Worm (Caenorhabditis elegans) whole organism, L3 larva: ENCODE data around the gene C14A6.13.
A peak's percentile ranks its signal among the peaks of the same experiment; 100 is the strongest.

Source experiments
- R02D3.7 ChIP-seq: fragments of 150-350 bp; optimal IDR thresholded peaks from 2 replicates; lab custom pipeline; 2014; ENCODE audit warnings: missing biosample characterization, missing genetic modification characterization
- ZK546.5 ChIP-seq: sonication (generic microtip); optimal IDR thresholded peaks from 2 replicates; lab custom pipeline; 2017; ENCODE audit warnings: missing biosample characterization, missing genetic modification characterization
- aly-2 ChIP-seq: fragments of 150-350 bp; optimal IDR thresholded peaks from 2 replicates; lab custom pipeline; 2014; ENCODE audit warnings: missing biosample characterization, missing genetic modification characterization
- ama-1 ChIP-seq: fragments of 150-350 bp; optimal IDR thresholded peaks from 2 replicates; lab custom pipeline; 2018
- ceh-16 ChIP-seq: sonication (generic microtip); optimal IDR thresholded peaks from 2 replicates; lab custom pipeline; 2017; ENCODE audit warnings: missing biosample characterization, missing genetic modification characterization
- ceh-28 ChIP-seq: fragments of 150-350 bp; optimal IDR thresholded peaks from 2 replicates; lab custom pipeline; 2014; ENCODE audit warnings: missing biosample characterization, missing genetic modification reagents, missing genetic modification characterization
- ceh-9 ChIP-seq: sonication (generic microtip); optimal IDR thresholded peaks from 2 replicates; lab custom pipeline; 2018; ENCODE audit warnings: missing biosample characterization, missing genetic modification characterization
- elt-1 ChIP-seq: fragments of 150-350 bp; optimal IDR thresholded peaks from 2 replicates; lab custom pipeline; 2014; ENCODE audit warnings: missing biosample characterization, missing genetic modification characterization
- elt-2 ChIP-seq: sonication (generic microtip); optimal IDR thresholded peaks from 2 replicates; lab custom pipeline; 2016; ENCODE audit warnings: missing genetic modification reagents, mild to moderate bottlenecking, missing genetic modification characterization, missing compliant biosample characterization
- elt-3 ChIP-seq, 3 experiments: fragments of 150-350 bp in 1 of 3; sonication (generic microtip) in 2 of 3; optimal IDR thresholded peaks; 2 replicates in 2 of 3; 4 replicates in 1 of 3; lab custom pipeline; 2014 to 2017; ENCODE audit warnings: missing biosample characterization in 3 of 3, missing genetic modification characterization in 3 of 3
- eor-1 ChIP-seq, 2 experiments: fragments of 150-350 bp; optimal IDR thresholded peaks; 2 replicates each; lab custom pipeline; 2014 to 2018; ENCODE audit warnings: missing biosample characterization in 2 of 2, missing genetic modification characterization in 2 of 2
- fkh-10 ChIP-seq: sonication (generic microtip); optimal IDR thresholded peaks from 2 replicates; lab custom pipeline; 2017; ENCODE audit warnings: missing biosample characterization, missing genetic modification reagents, missing genetic modification characterization
- fkh-2 ChIP-seq: fragments of 150-350 bp; optimal IDR thresholded peaks from 2 replicates; lab custom pipeline; 2014; ENCODE audit warnings: missing biosample characterization, missing genetic modification reagents, missing genetic modification characterization
- jun-1 ChIP-seq: fragments of 150-350 bp; optimal IDR thresholded peaks from 2 replicates; lab custom pipeline; 2014; ENCODE audit warnings: missing biosample characterization, missing genetic modification reagents, missing genetic modification characterization
- lin-15B ChIP-seq: fragments of 150-350 bp; optimal IDR thresholded peaks from 2 replicates; lab custom pipeline; 2014; ENCODE audit warnings: missing biosample characterization, missing genetic modification characterization
- lin-39 ChIP-seq: fragments of 150-350 bp; optimal IDR thresholded peaks from 2 replicates; lab custom pipeline; 2018; ENCODE audit warnings: missing biosample characterization, missing genetic modification reagents, missing genetic modification characterization
- lsy-12 ChIP-seq: sonication (generic microtip); optimal IDR thresholded peaks from 2 replicates; lab custom pipeline; 2016; ENCODE audit warnings: mild to moderate bottlenecking, missing genetic modification characterization, missing compliant biosample characterization
- nfya-1 ChIP-seq: sonication (generic microtip); optimal IDR thresholded peaks from 2 replicates; lab custom pipeline; 2017; ENCODE audit warnings: missing genetic modification characterization, mild to moderate bottlenecking, missing compliant biosample characterization, antibody characterized with exemption, moderate library complexity; ENCODE audit not compliant: insufficient read depth
- nhr-11 ChIP-seq: fragments of 150-350 bp; optimal IDR thresholded peaks from 2 replicates; lab custom pipeline; 2014; ENCODE audit warnings: missing biosample characterization, missing genetic modification characterization
- nhr-12 ChIP-seq: fragments of 150-350 bp; optimal IDR thresholded peaks from 2 replicates; lab custom pipeline; 2014; ENCODE audit warnings: missing biosample characterization, missing genetic modification characterization
- nhr-237 ChIP-seq: fragments of 150-350 bp; optimal IDR thresholded peaks from 2 replicates; lab custom pipeline; 2014; ENCODE audit warnings: missing biosample characterization, missing genetic modification characterization
- nhr-25 ChIP-seq: sonication (generic microtip); optimal IDR thresholded peaks from 2 replicates; lab custom pipeline; 2017; ENCODE audit warnings: missing biosample characterization, missing genetic modification characterization
- nhr-28 ChIP-seq: fragments of 150-350 bp; optimal IDR thresholded peaks from 2 replicates; lab custom pipeline; 2014; ENCODE audit warnings: missing biosample characterization, missing genetic modification characterization
- nhr-43 ChIP-seq: sonication (generic microtip); optimal IDR thresholded peaks from 2 replicates; lab custom pipeline; 2016; ENCODE audit warnings: mild to moderate bottlenecking, missing genetic modification characterization, missing compliant biosample characterization; ENCODE audit not compliant: poor library complexity, severe bottlenecking
- nhr-67 ChIP-seq: fragments of 150-350 bp; optimal IDR thresholded peaks from 2 replicates; lab custom pipeline; 2014; ENCODE audit warnings: missing biosample characterization, missing genetic modification characterization
- nhr-76 ChIP-seq: fragments of 150-350 bp; sonication (generic microtip); optimal IDR thresholded peaks from 5 replicates; lab custom pipeline; 2014; ENCODE audit warnings: missing biosample characterization, missing genetic modification characterization
- pha-4 ChIP-seq: fragments of 150-350 bp; optimal IDR thresholded peaks from 2 replicates; lab custom pipeline; 2014; ENCODE audit warnings: missing biosample characterization, missing genetic modification reagents, missing genetic modification characterization
- pqm-1 ChIP-seq: fragments of 150-350 bp; optimal IDR thresholded peaks from 2 replicates; lab custom pipeline; 2017; ENCODE audit warnings: missing biosample characterization, missing genetic modification characterization, inconsistent platforms
- sea-2 ChIP-seq: fragments of 150-350 bp; sonication (generic microtip); optimal IDR thresholded peaks from 4 replicates; lab custom pipeline; 2014; ENCODE audit warnings: missing biosample characterization, missing genetic modification reagents, missing genetic modification characterization
- skn-1 ChIP-seq: fragments of 150-350 bp; optimal IDR thresholded peaks from 2 replicates; lab custom pipeline; 2014; ENCODE audit warnings: missing biosample characterization, missing genetic modification characterization
- unc-39 ChIP-seq: sonication (generic microtip); optimal IDR thresholded peaks from 4 replicates; lab custom pipeline; 2017; ENCODE audit warnings: missing biosample characterization, missing genetic modification characterization
- unc-62 ChIP-seq: fragments of 150-350 bp; sonication (generic microtip); optimal IDR thresholded peaks from 4 replicates; lab custom pipeline; 2014; ENCODE audit warnings: missing biosample characterization, missing genetic modification reagents, missing genetic modification characterization
- zag-1 ChIP-seq: fragments of 150-350 bp; optimal IDR thresholded peaks from 2 replicates; lab custom pipeline; 2014; ENCODE audit warnings: missing biosample characterization, missing genetic modification characterization

C14A6.13 gene

ce11 chrV:18129663-18130272 lies 31.4 kb downstream of the C14A6.13 start:
- peak; percentile 82 for TF ChIP-seq ceh-28 (tag; lab: Kevin White, UChicago)

ce11 chrV:18128545-18128944 lies 32.6 kb downstream of the C14A6.13 start:
- TF ChIP-seq elt-3 (tag; optimal IDR thresholded peaks at IDR 0.05; lab: Kevin White, UChicago), result no peak
- TF ChIP-seq, all 47 proteins: peak for 0

DNA sequence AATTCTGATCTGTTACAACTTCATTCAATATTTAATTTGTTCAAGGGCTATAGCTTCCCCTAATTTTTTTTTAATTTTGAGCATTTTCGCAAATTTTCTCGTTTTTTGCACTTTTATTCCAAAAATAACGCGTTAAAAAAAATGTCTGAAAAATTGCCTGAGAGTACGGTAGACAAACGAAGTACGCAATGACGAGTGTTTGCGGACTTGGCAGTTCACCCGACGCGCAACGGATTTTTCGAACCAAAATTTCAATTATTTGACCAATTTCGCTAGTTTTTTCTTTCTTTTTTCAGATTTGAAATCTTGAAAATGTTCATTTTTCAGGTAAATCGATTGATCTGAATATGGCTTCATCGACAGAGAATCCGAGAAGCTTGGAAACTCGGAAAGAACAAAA lies 33.9 kb downstream of the C14A6.13 start, which contains the start of gene fbxa-211:
Gene fbxa-211 (plus strand): TSS at position 328 of the 400 bp plus-strand sequence.
- TF ChIP-seq ceh-9 (tag; lab: Kevin White, UChicago) (no peak), pqm-1 (tag; lab: Kevin White, UChicago) (no peak), elt-1 (tag; lab: Kevin White, UChicago) (no peak), jun-1 (tag; lab: Kevin White, UChicago) (no peak), elt-2 (tag; lab: Kevin White, UChicago) (no peak), R02D3.7 (tag; lab: Kevin White, UChicago) (no peak), eor-1 (tag; optimal IDR thresholded peaks at IDR 0.05; lab: Kevin White, UChicago) (no peak), nfya-1 (tag; lab: Kevin White, UChicago) (no peak), lsy-12 (tag; lab: Kevin White, UChicago) (no peak), unc-62 (GFP tag; lab: Kevin White, UChicago) (no peak), fkh-2 (tag; lab: Kevin White, UChicago) (no peak), nhr-76 (no peak), ama-1 (lab: Kevin White, UChicago) (no peak), lin-15B (tag; lab: Kevin White, UChicago) (no peak), lin-39 (tag; lab: Kevin White, UChicago) (no peak)
- TF ChIP-seq, all 47 proteins: peak for 0

DNA sequence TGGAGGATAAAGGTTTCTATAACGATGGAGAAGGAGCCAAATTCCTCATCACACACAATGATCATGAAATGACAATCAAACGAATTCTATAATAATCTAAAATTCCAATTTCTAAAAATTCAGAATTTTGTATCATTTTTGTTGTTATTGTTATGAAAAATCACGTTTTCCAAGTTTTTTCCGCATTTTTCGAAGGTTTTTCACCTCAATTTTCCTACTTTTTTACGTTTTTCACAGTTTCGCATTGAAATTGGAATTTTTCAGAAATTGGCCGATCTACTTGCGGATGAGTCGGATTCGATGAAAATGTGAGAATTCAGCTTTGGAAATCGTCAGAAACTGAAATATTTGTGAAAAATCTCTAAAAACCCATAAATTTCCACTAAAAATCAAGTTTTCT lies 36.1 kb downstream of the C14A6.13 start, which contains the start of gene fbxa-210:
Gene fbxa-210 (plus strand): TSS at position 301 of the 400 bp plus-strand sequence.
- no peak for TF ChIP-seq elt-1 (tag; lab: Kevin White, UChicago)
- TF ChIP-seq fkh-10, result no peak
- TF ChIP-seq ceh-16, result no peak
- TF ChIP-seq R02D3.7 (tag; lab: Kevin White, UChicago), result no peak
- TF ChIP-seq pqm-1 (tag; lab: Kevin White, UChicago), result no peak
- TF ChIP-seq jun-1 (tag; lab: Kevin White, UChicago), result no peak
- no peak for TF ChIP-seq elt-2 (tag; lab: Kevin White, UChicago)
- TF ChIP-seq nhr-12 (tag; lab: Kevin White, UChicago), result no peak
- TF ChIP-seq pha-4 (tag; lab: Kevin White, UChicago), result no peak
- TF ChIP-seq ZK546.5, result no peak
- no peak for TF ChIP-seq nhr-28 (tag; lab: Kevin White, UChicago)
- no peak for TF ChIP-seq fkh-2 (tag; lab: Kevin White, UChicago)
- no peak for TF ChIP-seq ceh-28 (tag; lab: Kevin White, UChicago)
- no peak for TF ChIP-seq nhr-67 (tag; lab: Kevin White, UChicago)
- TF ChIP-seq, all 47 proteins: peak for 0

- TF ChIP-seq jun-1 (tag; lab: Kevin White, UChicago) (no peak), nhr-67 (tag; lab: Kevin White, UChicago) (no peak), elt-2 (tag; lab: Kevin White, UChicago) (no peak), aly-2 (tag; lab: Kevin White, UChicago) (no peak), nhr-237 (tag; lab: Kevin White, UChicago) (no peak), zag-1 (tag; lab: Kevin White, UChicago) (no peak), nhr-28 (tag; lab: Kevin White, UChicago) (no peak), nhr-11 (tag; lab: Kevin White, UChicago) (no peak), nhr-25 (tag; lab: Kevin White, UChicago) (no peak), unc-39 (no peak), lin-15B (tag; lab: Kevin White, UChicago) (no peak), skn-1 (no peak), nhr-43 (tag; lab: Kevin White, UChicago) (no peak), fkh-10 (no peak), ama-1 (lab: Kevin White, UChicago) (no peak), lsy-12 (tag; lab: Kevin White, UChicago) (no peak), pha-4 (tag; lab: Kevin White, UChicago) (no peak), sea-2 (no peak), unc-62 (GFP tag; lab: Kevin White, UChicago) (no peak)
- TF ChIP-seq, all 47 proteins: peak for 0
These were observed 37.5 kb downstream of the C14A6.13 start, which contains the start of gene fbxa-107 for ce11 chrV:18123639-18124038. Gene fbxa-107 (plus strand): TSS chrV:18123939.
